Fruit fly (Drosophila melanogaster) ovary, adult (tissue): ENCODE data around the gene mia.
A peak's percentile ranks its signal among the peaks of the same experiment; 100 is the strongest.

Source experiments
- CG17801 ChIP-seq: fragments of 200-800 bp; optimal IDR thresholded peaks from 2 replicates; lab custom pipeline; 2019; ENCODE audit warnings: missing biosample characterization, mild to moderate bottlenecking, missing genetic modification characterization, moderate library complexity; ENCODE audit not compliant: partially characterized antibody

Gene mia

dm6 chr3R:5551068-5551467, at the start of gene mia:
mia (minus strand) TSS chr3R:5551168.
- TF ChIP-seq CG17801: no peak

dm6 chr3R:5600361-5601043, 49.5 kb upstream of the mia start:
- peak; percentile 67 for TF ChIP-seq CG17801

dm6 chr3R:5599521-5600360, 48.8 kb upstream of the mia start:
- peak; percentile 46 for TF ChIP-seq CG17801

DNA sequence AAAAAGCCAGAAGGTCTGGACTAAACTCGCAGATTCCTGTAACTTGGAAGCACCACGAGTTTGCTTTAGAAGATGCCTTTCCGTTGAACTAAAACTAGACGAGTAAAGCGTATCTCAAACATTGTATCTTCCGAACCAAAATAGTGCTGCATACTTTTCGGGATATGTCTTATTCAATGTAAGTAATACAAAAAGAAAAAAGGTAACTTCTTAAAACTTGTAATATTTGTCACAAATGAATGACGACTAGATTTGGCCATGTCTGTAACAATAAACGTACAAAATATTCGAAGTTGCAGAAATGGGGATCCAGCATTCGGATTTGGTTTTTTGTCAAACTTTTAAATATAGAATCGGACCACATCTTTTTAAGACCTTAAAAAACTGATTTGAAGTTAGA, 43.9 kb upstream of the mia start:
- peak; percentile 40 for TF ChIP-seq CG17801

DNA sequence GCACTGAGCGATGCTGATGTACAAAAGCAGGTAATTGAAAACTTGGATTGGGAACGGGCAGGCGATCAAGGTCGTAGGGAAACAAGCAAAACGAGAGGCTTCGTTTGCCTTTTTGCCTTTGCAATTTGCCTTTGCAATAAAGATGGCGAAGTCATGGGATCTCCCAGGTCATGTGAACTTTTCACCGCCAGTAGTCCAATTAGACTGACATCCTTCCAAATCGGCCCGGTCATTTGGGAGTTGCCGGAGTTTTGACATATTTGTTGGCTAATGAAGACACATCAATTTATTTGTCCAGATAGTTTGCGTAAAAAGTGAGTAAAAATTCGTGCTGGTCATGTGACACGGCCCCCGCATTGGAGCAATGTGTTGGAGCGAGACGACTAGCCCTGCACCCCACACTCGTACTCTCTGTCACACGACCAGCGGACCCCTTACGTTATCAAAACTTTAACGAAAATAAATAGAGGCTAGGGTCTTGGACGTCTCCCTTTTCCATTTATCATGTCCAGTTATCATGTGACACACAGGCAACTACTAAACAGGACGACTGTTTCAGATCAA, 41.1 kb upstream of the mia start:
- peak; percentile 22 for TF ChIP-seq CG17801

DNA sequence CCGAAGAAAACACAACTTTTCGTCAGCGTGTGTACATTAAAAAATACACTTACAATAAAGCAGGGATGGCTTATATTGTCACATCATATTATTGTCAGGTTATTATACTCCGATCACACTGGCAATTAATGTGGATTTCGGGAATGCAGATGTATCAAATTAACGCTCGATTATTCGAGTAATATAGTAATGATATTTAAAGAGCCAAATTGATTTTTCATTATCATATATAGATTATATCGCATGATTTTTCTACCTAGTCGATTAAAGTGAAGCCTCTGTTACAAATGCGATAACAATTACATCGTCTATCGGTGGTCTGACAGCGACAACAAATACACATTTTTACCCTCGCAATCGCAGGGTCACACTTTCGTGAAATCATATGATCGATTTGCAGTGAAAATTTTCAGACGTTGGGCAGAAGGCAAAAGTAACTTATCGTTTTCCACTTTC, 40.5 kb upstream of the mia start, which contains the start of the genes noi and Vha26:
noi (minus strand) TSS at position 62 of the 456 bp plus-strand sequence.
Vha26 (plus strand) TSS at position 366 of the 456 bp plus-strand sequence.
- peak; percentile 69 for TF ChIP-seq CG17801

- no peak for TF ChIP-seq CG17801
Measured at dm6 chr3R:5588573-5588972, 37.6 kb upstream of the mia start, which contains the start of gene PolZ2. PolZ2 (plus strand) TSS chr3R:5588873.

dm6 chr3R:5587863-5588519, 37.0 kb upstream of the mia start, which contains the start of gene CG2926:
CG2926 (minus strand) TSS chr3R:5588380.
- TF ChIP-seq CG17801: no peak

DNA sequence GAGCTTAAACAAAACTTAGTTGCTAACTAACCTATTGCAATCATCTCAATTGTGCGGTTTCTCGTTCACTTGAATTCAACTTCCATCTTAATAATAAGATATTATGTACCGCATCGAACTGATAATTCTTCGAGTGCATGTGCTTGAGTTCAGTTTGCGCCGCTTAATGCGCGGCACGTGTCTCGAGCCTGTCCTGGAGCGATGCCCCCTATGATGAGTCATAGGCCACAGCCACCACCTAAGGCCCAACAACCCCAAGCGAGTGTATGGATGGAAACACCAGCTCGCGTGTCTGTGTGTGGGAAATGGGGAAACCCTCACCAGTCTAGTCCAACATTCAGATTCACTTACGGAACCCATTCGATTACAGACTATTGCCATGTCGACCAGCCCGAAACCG, 22.9 kb upstream of the mia start:
- TF ChIP-seq CG17801: no peak

- no peak for TF ChIP-seq CG17801
Measured at dm6 chr3R:5572900-5573665, 22.1 kb upstream of the mia start.

DNA sequence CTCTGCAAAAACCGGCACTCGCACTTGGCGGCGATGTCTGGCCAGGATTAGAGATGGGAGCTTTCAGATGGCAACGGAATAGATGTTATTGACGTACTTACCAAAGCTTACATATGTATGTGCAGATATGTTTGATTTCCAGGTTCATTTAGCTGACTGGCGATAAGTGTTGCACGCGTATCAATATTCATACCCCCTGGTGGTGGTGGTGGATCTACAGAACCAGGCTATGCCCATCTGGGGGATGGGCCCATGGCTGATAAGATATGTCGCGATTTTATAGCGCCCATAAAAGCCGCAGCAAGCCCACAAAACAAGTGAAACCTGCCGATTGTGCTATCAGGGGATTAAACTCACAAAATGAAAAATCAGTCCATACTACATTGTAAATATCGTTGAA, 20.8 kb upstream of the mia start:
- no peak for TF ChIP-seq CG17801

dm6 chr3R:5571437-5571750, 20.4 kb upstream of the mia start:
- no peak for TF ChIP-seq CG17801

DNA sequence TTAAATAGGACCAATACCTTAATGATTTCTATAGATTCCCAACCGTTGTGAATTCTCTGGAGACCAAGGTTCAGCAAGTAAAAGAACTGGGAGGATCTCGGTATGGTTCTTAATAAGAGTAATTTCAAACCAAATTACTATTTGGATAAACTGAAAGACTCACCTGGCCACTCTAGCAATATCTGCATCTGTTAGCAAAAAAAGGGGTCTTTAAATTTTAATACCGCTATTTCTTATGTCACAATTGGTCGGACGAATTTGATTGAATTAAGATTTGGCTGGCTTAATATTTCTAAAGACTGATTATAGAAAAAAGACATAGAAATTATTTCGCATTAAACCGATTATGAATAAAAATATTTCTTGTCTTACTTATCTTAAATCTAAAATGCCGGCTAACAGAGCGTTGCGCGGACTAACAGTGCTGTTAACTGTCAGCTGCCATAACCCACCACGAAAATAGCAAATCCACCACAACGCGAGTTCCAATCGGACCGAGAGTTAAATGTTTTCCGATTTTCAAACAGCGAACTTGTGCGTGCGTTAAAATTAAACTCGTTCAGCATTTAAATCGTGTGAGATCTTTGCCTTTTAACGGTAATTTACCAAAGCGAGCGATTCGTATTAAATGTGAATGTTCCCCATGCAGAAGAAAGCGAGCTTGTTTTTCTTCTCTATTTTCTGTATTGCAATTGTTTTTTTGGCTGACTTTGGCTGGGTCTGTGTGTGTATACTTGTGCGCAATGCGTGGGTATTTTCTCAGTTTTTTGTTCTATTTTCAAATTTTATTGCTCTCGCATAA, 19.9 kb upstream of the mia start, which contains the start of gene CRMP:
CRMP (plus strand) TSS at position 474 of the 802 bp plus-strand sequence.
- TF ChIP-seq CG17801: peak; percentile 74

dm6 chr3R:5568590-5568989, 17.6 kb upstream of the mia start, which contains the start of the genes CG2931 and Rheb:
CG2931 (minus strand) TSS chr3R:5568615.
Rheb (plus strand) TSS chr3R:5568921.
- peak; percentile 65 for TF ChIP-seq CG17801

dm6 chr3R:5565623-5566022, 14.7 kb upstream of the mia start:
- TF ChIP-seq CG17801: peak; percentile 75
